Worm (Caenorhabditis elegans) whole organism, L3 larva: ENCODE measurements around the gene srpa-72.

Source experiments
- elt-1 ChIP-seq: fragments of 150-350 bp; optimal IDR thresholded peaks from 2 replicates; lab custom pipeline; 2014; ENCODE audit warnings: missing biosample characterization, missing genetic modification characterization
- fos-1 ChIP-seq: fragments of 150-350 bp; optimal IDR thresholded peaks from 2 replicates; lab custom pipeline; 2014; ENCODE audit warnings: missing biosample characterization, missing genetic modification characterization
- lin-15B ChIP-seq: fragments of 150-350 bp; optimal IDR thresholded peaks from 2 replicates; lab custom pipeline; 2014; ENCODE audit warnings: missing biosample characterization, missing genetic modification characterization
- lin-39 ChIP-seq: fragments of 150-350 bp; optimal IDR thresholded peaks from 2 replicates; lab custom pipeline; 2018; ENCODE audit warnings: missing biosample characterization, missing genetic modification reagents, missing genetic modification characterization
- nhr-11 ChIP-seq: fragments of 150-350 bp; optimal IDR thresholded peaks from 2 replicates; lab custom pipeline; 2014; ENCODE audit warnings: missing biosample characterization, missing genetic modification characterization
- nhr-12 ChIP-seq: fragments of 150-350 bp; optimal IDR thresholded peaks from 2 replicates; lab custom pipeline; 2014; ENCODE audit warnings: missing biosample characterization, missing genetic modification characterization
- nhr-76 ChIP-seq: fragments of 150-350 bp; sonication (generic microtip); optimal IDR thresholded peaks from 5 replicates; lab custom pipeline; 2014; ENCODE audit warnings: missing biosample characterization, missing genetic modification characterization
- pha-4 ChIP-seq: fragments of 150-350 bp; optimal IDR thresholded peaks from 2 replicates; lab custom pipeline; 2014; ENCODE audit warnings: missing biosample characterization, missing genetic modification reagents, missing genetic modification characterization
- skn-1 ChIP-seq: fragments of 150-350 bp; optimal IDR thresholded peaks from 2 replicates; lab custom pipeline; 2014; ENCODE audit warnings: missing biosample characterization, missing genetic modification characterization
- unc-39 ChIP-seq: sonication (generic microtip); optimal IDR thresholded peaks from 4 replicates; lab custom pipeline; 2017; ENCODE audit warnings: missing biosample characterization, missing genetic modification characterization

- TF ChIP-seq fos-1 (tag; lab: Kevin White, UChicago) (no peak), lin-15B (tag; lab: Kevin White, UChicago) (no peak), unc-39 (tag; lab: Kevin White, UChicago) (no peak), nhr-11 (tag; lab: Kevin White, UChicago) (no peak), elt-1 (tag; lab: Kevin White, UChicago) (no peak), nhr-12 (no peak), nhr-76 (no peak), lin-39 (tag; lab: Kevin White, UChicago) (no peak), pha-4 (tag; lab: Kevin White, UChicago) (no peak), skn-1 (tag; lab: Kevin White, UChicago) (no peak)
Observed at ce11 chrII:2843088-2843487, 55.8 kb downstream of the srpa-72 start, which contains the start of gene Y110A2AL.7.
